Fruit fly (Drosophila melanogaster) whole organism, embryonic: ENCODE measurements around the gene Lrpprc2.

Source experiments
- Bgb ChIP-seq: fragments of 200-800 bp; sonication (Bioruptor generic); IDR thresholded peaks from 2 replicates; pipeline ENCODE4 v1.3.6; 2022; ENCODE audit warnings: missing biosample characterization, missing genetic modification characterization; ENCODE audit not compliant: partially characterized antibody
- CG1647 ChIP-seq: fragments of 200-800 bp; sonication (Bioruptor generic); optimal IDR thresholded peaks from 3 replicates; lab custom pipeline; 2016; ENCODE audit warnings: missing biosample characterization, missing genetic modification characterization
- CG34224 ChIP-seq: fragments of 200-800 bp; sonication (Bioruptor generic); IDR thresholded peaks from 3 replicates; pipeline ENCODE4 v1.3.6; 2022; ENCODE audit warnings: missing biosample characterization, missing genetic modification characterization; ENCODE audit not compliant: partially characterized antibody
- E2f1 ChIP-seq: fragments of 200-800 bp; sonication (Bioruptor generic); IDR thresholded peaks from 2 replicates; pipeline ENCODE4 v1.3.6; 2022; ENCODE audit warnings: missing biosample characterization, missing genetic modification characterization
- H15 ChIP-seq: fragments of 200-800 bp; sonication (Bioruptor generic); IDR thresholded peaks from 3 replicates; pipeline ENCODE4 v1.3.6; 2022; ENCODE audit warnings: missing biosample characterization, missing genetic modification characterization
- Optix ChIP-seq: fragments of 200-800 bp; sonication (Bioruptor generic); IDR thresholded peaks from 3 replicates; pipeline ENCODE4 v1.3.6; 2022; ENCODE audit warnings: missing biosample characterization, missing genetic modification characterization
- cas ChIP-seq: fragments of 200-800 bp; sonication (Bioruptor generic); IDR thresholded peaks from 2 replicates; pipeline ENCODE4 v1.3.6; 2022; ENCODE audit warnings: missing biosample characterization, missing genetic modification characterization
- caup ChIP-seq: fragments of 200-800 bp; sonication (Bioruptor generic); optimal IDR thresholded peaks from 3 replicates; lab custom pipeline; 2017; ENCODE audit warnings: missing biosample characterization, mild to moderate bottlenecking, missing genetic modification characterization, moderate library complexity; ENCODE audit not compliant: severe bottlenecking
- danr ChIP-seq: fragments of 200-800 bp; sonication (Bioruptor generic); IDR thresholded peaks from 2 replicates; pipeline ENCODE4 v1.3.6; 2022; ENCODE audit warnings: missing biosample characterization, missing genetic modification characterization
- gsb ChIP-seq: fragments of 200-800 bp; sonication (Bioruptor generic); IDR thresholded peaks from 2 replicates; pipeline ENCODE4 v1.3.6; 2022; ENCODE audit warnings: missing biosample characterization, missing genetic modification characterization
- stwl ChIP-seq: fragments of 200-800 bp; sonication (Bioruptor generic); optimal IDR thresholded peaks from 3 replicates; lab custom pipeline; 2018; ENCODE audit warnings: missing biosample characterization, mild to moderate bottlenecking, missing genetic modification characterization, moderate library complexity
- tgo ChIP-seq: fragments of 200-800 bp; sonication (Bioruptor generic); IDR thresholded peaks from 3 replicates; pipeline ENCODE4 v1.3.6; 2022; ENCODE audit warnings: missing biosample characterization, missing genetic modification characterization
- vfl ChIP-seq: fragments of 200-800 bp; sonication (Bioruptor generic); optimal IDR thresholded peaks from 2 replicates; lab custom pipeline; 2016; ENCODE audit warnings: missing biosample characterization, missing genetic modification characterization
- zfh2 ChIP-seq: fragments of 200-800 bp; sonication (Bioruptor generic); optimal IDR thresholded peaks from 2 replicates; lab custom pipeline; 2016; ENCODE audit warnings: missing biosample characterization, missing genetic modification characterization

dm6 chrX:1454837-1455236, 5.6 kb downstream of the Lrpprc2 start:
- no peak for TF ChIP-seq stwl
- no peak for TF ChIP-seq Optix (GFP tag; lab: Robert Waterston, UW)
- no peak for TF ChIP-seq Bgb (GFP tag; lab: Robert Waterston, UW)
- TF ChIP-seq zfh2 (GFP tag; lab: Kevin White, UChicago): no peak
- no peak for TF ChIP-seq tgo
- TF ChIP-seq vfl: no peak
- TF ChIP-seq CG1647 (GFP tag; lab: Kevin White, UChicago): no peak
- no peak for TF ChIP-seq CG34224 (GFP tag; lab: Robert Waterston, UW)
- TF ChIP-seq cas (GFP tag; lab: Robert Waterston, UW): no peak
- no peak for TF ChIP-seq caup (GFP tag; lab: Kevin White, UChicago)
- TF ChIP-seq danr: no peak
- no peak for TF ChIP-seq H15 (GFP tag; lab: Robert Waterston, UW)
- no peak for TF ChIP-seq E2f1 (GFP tag; lab: Robert Waterston, UW)
- no peak for TF ChIP-seq gsb (GFP tag; lab: Robert Waterston, UW)
